Fruit fly (Drosophila melanogaster) whole organism, embryonic: ENCODE measurements around the gene CG44257.

Source experiments
- ATbp ChIP-seq: fragments of 200-800 bp; sonication (Bioruptor generic); optimal IDR thresholded peaks from 2 replicates; lab custom pipeline; 2017; ENCODE audit warnings: missing biosample characterization, mild to moderate bottlenecking, missing genetic modification characterization, missing genetic modification reagents
- Atf6 ChIP-seq: fragments of 200-800 bp; sonication (Bioruptor generic); IDR thresholded peaks from 2 replicates; pipeline ENCODE4 v1.3.6; 2022; ENCODE audit warnings: missing biosample characterization, missing genetic modification characterization
- CG11560 ChIP-seq: fragments of 200-800 bp; sonication (Bioruptor generic); IDR thresholded peaks from 3 replicates; pipeline ENCODE4 v1.3.6; 2022; ENCODE audit warnings: missing biosample characterization, missing genetic modification characterization
- CG11723 ChIP-seq: fragments of 200-800 bp; sonication (Bioruptor generic); optimal IDR thresholded peaks from 2 replicates; lab custom pipeline; 2017; ENCODE audit warnings: missing biosample characterization, mild to moderate bottlenecking, missing genetic modification characterization
- CG12942 ChIP-seq: fragments of 200-800 bp; sonication (Bioruptor generic); optimal IDR thresholded peaks from 3 replicates; lab custom pipeline; 2016; ENCODE audit warnings: missing biosample characterization, missing genetic modification characterization
- CG4730 ChIP-seq: fragments of 200-800 bp; sonication (Bioruptor generic); IDR thresholded peaks from 2 replicates; pipeline ENCODE4 v1.3.6; 2022; ENCODE audit warnings: missing biosample characterization, missing genetic modification characterization
- CG4820 ChIP-seq: fragments of 200-800 bp; sonication (Bioruptor generic); optimal IDR thresholded peaks from 3 replicates; lab custom pipeline; 2016; ENCODE audit warnings: missing biosample characterization, missing genetic modification characterization
- Ets65A ChIP-seq: fragments of 200-800 bp; sonication (Bioruptor generic); peaks from one replicate; lab custom pipeline; 2016; ENCODE audit warnings: missing biosample characterization, missing genetic modification characterization
- HLHmδ ChIP-seq: fragments of 200-800 bp; sonication (Bioruptor generic); optimal IDR thresholded peaks from 2 replicates; lab custom pipeline; 2018; ENCODE audit warnings: missing biosample characterization, mild to moderate bottlenecking, missing genetic modification characterization, moderate library complexity
- abd-A ChIP-seq: fragments of 200-800 bp; sonication (Bioruptor generic); optimal IDR thresholded peaks from 3 replicates; lab custom pipeline; 2019; ENCODE audit warnings: missing biosample characterization, mild to moderate bottlenecking, missing genetic modification characterization, moderate library complexity
- bcd ChIP-seq: fragments of 200-800 bp; sonication (Bioruptor generic); optimal IDR thresholded peaks from 2 replicates; lab custom pipeline; 2017; ENCODE audit warnings: missing biosample characterization, mild to moderate bottlenecking, missing genetic modification characterization
- croc ChIP-seq: fragments of 200-800 bp; sonication (Bioruptor generic); conservative IDR thresholded peaks from 3 replicates; pipeline ENCODE4 v1.3.6; 2022; ENCODE audit warnings: missing biosample characterization, missing genetic modification characterization
- grau ChIP-seq: fragments of 200-800 bp; optimal IDR thresholded peaks from 3 replicates; lab custom pipeline; 2019; ENCODE audit warnings: missing biosample characterization, mild to moderate bottlenecking, missing genetic modification characterization, moderate library complexity
- ken ChIP-seq: fragments of 200-800 bp; sonication (Bioruptor generic); IDR thresholded peaks from 3 replicates; pipeline ENCODE4 v1.3.6; 2022; ENCODE audit warnings: missing biosample characterization, missing genetic modification characterization
- slp2 ChIP-seq: fragments of 200-800 bp; sonication (Bioruptor generic); optimal IDR thresholded peaks from 2 replicates; lab custom pipeline; 2016; ENCODE audit warnings: missing biosample characterization, missing genetic modification characterization

CG44257 gene

dm6 chr3R:17283495-17283894, 18.4 kb downstream of the CG44257 start, which contains the start of gene CG31418:
TSS of gene CG31418 (plus strand) at chr3R:17283795.
- TF ChIP-seq ATbp (no peak), CG4730 (GFP tag; lab: Robert Waterston, UW) (no peak), grau (no peak), CG11560 (tag; lab: Robert Waterston, UW) (no peak)

DNA sequence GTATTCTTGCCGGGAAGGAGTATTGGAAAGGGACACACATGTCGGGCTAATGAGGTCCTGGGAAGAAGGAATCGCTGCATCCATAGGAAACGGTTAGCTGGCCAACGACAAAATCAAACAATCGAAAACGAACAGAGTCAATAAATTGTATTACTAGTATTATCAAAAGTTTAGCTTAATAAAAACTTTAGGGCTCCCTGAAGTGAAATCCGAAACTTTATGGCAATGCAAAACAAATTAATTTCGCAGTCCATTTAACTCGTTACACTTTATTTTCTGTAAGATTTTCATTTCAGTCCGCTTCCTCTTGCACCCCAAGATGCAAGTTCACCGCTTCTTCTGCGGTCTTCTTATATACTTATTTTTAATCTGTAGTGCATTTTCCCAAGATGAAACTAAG, 19.3 kb downstream of the CG44257 start, which contains the start of gene CG31419:
CG31419 (plus strand) TSS at position 301 of the 400 bp plus-strand sequence.
- TF ChIP-seq ken (GFP tag; lab: Robert Waterston, UW) (no peak), Atf6 (GFP tag; lab: Robert Waterston, UW) (no peak), HLHmδ (GFP tag; lab: Kevin White, UChicago) (no peak), CG4820 (GFP tag; lab: Kevin White, UChicago) (no peak), bcd (no peak), slp2 (GFP tag; lab: Kevin White, UChicago) (no peak), croc (GFP tag; lab: Robert Waterston, UW) (no peak), CG11723 (no peak)

DNA sequence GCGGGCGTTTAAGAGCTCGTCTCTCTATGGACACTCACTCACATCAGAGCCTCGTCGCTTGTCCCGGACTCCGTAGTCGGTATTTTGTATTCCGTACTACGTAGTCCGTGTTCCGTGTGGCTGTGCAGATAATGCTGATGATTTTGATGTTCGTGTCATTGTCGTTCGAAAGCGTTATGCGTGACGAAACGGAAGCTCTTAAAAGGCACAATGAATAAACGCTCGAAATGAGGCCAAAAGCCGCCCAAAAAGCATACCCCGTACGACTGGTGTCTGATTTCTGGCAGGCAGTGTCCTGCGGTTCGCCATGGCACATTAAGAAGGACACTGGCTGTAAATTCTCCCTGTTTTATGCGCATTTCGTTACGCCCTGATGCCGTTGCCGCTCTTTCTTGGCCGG, 24.0 kb downstream of the CG44257 start:
- TF ChIP-seq CG12942 (GFP tag; lab: Kevin White, UChicago) (no peak), Ets65A (GFP tag; lab: Kevin White, UChicago) (peak; percentile 70), abd-A (tag; lab: Kevin White, UChicago) (peak; percentile 58)
